Fruit fly (Drosophila melanogaster) whole organism, wandering third instar larva: ENCODE data around the gene Gr93b.
A peak's percentile ranks its signal among the peaks of the same experiment; 100 is the strongest.

Experiments used
- CG32264 ChIP-seq: fragments of 200-800 bp; sonication (Bioruptor generic); optimal IDR thresholded peaks from 2 replicates; lab custom pipeline; 2016; ENCODE audit warnings: missing biosample characterization, missing genetic modification characterization
- CG9705 ChIP-seq: fragments of 200-800 bp; sonication (Bioruptor generic); optimal IDR thresholded peaks from 2 replicates; lab custom pipeline; 2018; ENCODE audit warnings: missing biosample characterization, mild to moderate bottlenecking, missing genetic modification characterization
- CrebA ChIP-seq: fragments of 200-800 bp; sonication (Bioruptor generic); optimal IDR thresholded peaks from 2 replicates; lab custom pipeline; 2016; ENCODE audit warnings: missing biosample characterization, mild to moderate bottlenecking, missing genetic modification characterization, borderline replicate concordance
- Dfd ChIP-seq: fragments of >200 bp; optimal IDR thresholded peaks from 2 replicates; lab custom pipeline; 2017; ENCODE audit warnings: missing biosample characterization, missing genetic modification characterization
- Dif ChIP-seq: fragments of 200-275, 200-300 bp; sonication (Bioruptor generic); optimal IDR thresholded peaks from 2 replicates; lab custom pipeline; 2018; ENCODE audit warnings: missing biosample characterization, missing genetic modification characterization; ENCODE audit not compliant: partially characterized antibody
- GATAd ChIP-seq: sonication (Bioruptor generic); optimal IDR thresholded peaks from 2 replicates; lab custom pipeline; 2016; ENCODE audit warnings: missing biosample characterization, missing genetic modification characterization
- HLH106 ChIP-seq: fragments of 200-800 bp; optimal IDR thresholded peaks from 3 replicates; lab custom pipeline; 2019; ENCODE audit warnings: missing biosample characterization, mild to moderate bottlenecking, missing genetic modification characterization, moderate library complexity
- Hnf4 ChIP-seq: fragments of 200-800 bp; sonication (Bioruptor generic); optimal IDR thresholded peaks from 2 replicates; lab custom pipeline; 2016; ENCODE audit warnings: missing biosample characterization, mild to moderate bottlenecking, missing genetic modification characterization
- Hr78 ChIP-seq: fragments of >200 bp; optimal IDR thresholded peaks from 2 replicates; lab custom pipeline; 2017; ENCODE audit warnings: missing biosample characterization, missing genetic modification characterization
- Hr83 ChIP-seq: fragments of 200-300 bp; sonication (Bioruptor generic); optimal IDR thresholded peaks from 2 replicates; lab custom pipeline; 2016; ENCODE audit warnings: missing biosample characterization, mild to moderate bottlenecking, missing genetic modification characterization, moderate library complexity; ENCODE audit not compliant: poor library complexity, severe bottlenecking
- Jra ChIP-seq: sonication (Bioruptor generic); optimal IDR thresholded peaks from 2 replicates; lab custom pipeline; 2016; ENCODE audit warnings: missing biosample characterization, missing genetic modification characterization
- Mio ChIP-seq: sonication (Bioruptor generic); optimal IDR thresholded peaks from 2 replicates; lab custom pipeline; 2016; ENCODE audit warnings: missing biosample characterization, missing genetic modification characterization
- Myc ChIP-seq: fragments of >200 bp; optimal IDR thresholded peaks from 2 replicates; lab custom pipeline; 2017
- N ChIP-seq: fragments of >200 bp; optimal IDR thresholded peaks from 2 replicates; lab custom pipeline; 2018; ENCODE audit warnings: missing biosample characterization, missing external identifiers, missing genetic modification characterization
- OdsH ChIP-seq: fragments of 200-800 bp; sonication (Bioruptor generic); optimal IDR thresholded peaks from 2 replicates; lab custom pipeline; 2016; ENCODE audit warnings: missing biosample characterization, mild to moderate bottlenecking, missing genetic modification characterization
- Rel ChIP-seq, 2 experiments: fragments of 200-800 bp; sonication (Bioruptor generic) in 1 of 2; optimal IDR thresholded peaks; 2 replicates in 1 of 2; 3 replicates in 1 of 2; lab custom pipeline; 2016 to 2019; ENCODE audit warnings: mild to moderate bottlenecking in 2 of 2, missing biosample characterization in 2 of 2, missing genetic modification characterization in 2 of 2, moderate library complexity in 1 of 2
- Sp1 ChIP-seq: fragments of 200-800 bp; sonication (Bioruptor generic); optimal IDR thresholded peaks from 3 replicates; lab custom pipeline; 2019; ENCODE audit warnings: missing biosample characterization, mild to moderate bottlenecking, missing genetic modification characterization, moderate library complexity
- Vsx2 ChIP-seq: fragments of 200-300, 225-300 bp; sonication (Bioruptor generic); optimal IDR thresholded peaks from 2 replicates; lab custom pipeline; 2018; ENCODE audit warnings: missing biosample characterization, missing genetic modification characterization; ENCODE audit not compliant: partially characterized antibody
- br ChIP-seq: fragments of 200-800 bp; sonication (Bioruptor generic); optimal IDR thresholded peaks from 2 replicates; lab custom pipeline; 2016; ENCODE audit warnings: missing biosample characterization, missing genetic modification characterization
- brk ChIP-seq: fragments of 200-800 bp; sonication (Bioruptor generic); optimal IDR thresholded peaks from 2 replicates; lab custom pipeline; 2016; ENCODE audit warnings: missing biosample characterization, mild to moderate bottlenecking, missing genetic modification characterization
- dl ChIP-seq, 2 experiments: fragments of 175-275, 200-275 bp in 1 of 2; fragments of 200-275 bp in 1 of 2; sonication (Bioruptor generic); optimal IDR thresholded peaks; lab custom pipeline; 2018; ENCODE audit warnings: mild to moderate bottlenecking in 2 of 2, missing biosample characterization in 2 of 2, missing genetic modification characterization in 2 of 2, moderate library complexity in 2 of 2; ENCODE audit not compliant: partially characterized antibody in 2 of 2, insufficient read depth in 1 of 2
- dmrt93B ChIP-seq: fragments of 200-800 bp; sonication (Bioruptor generic); optimal IDR thresholded peaks from 2 replicates; lab custom pipeline; 2018; ENCODE audit warnings: missing biosample characterization, mild to moderate bottlenecking, missing genetic modification characterization
- dsf ChIP-seq: sonication (Bioruptor generic); optimal IDR thresholded peaks from 2 replicates; lab custom pipeline; 2016; ENCODE audit warnings: missing biosample characterization, missing genetic modification characterization, borderline replicate concordance
- foxo ChIP-seq, 2 experiments: fragments of 200-800 bp; sonication (Bioruptor generic); optimal IDR thresholded peaks; 2 replicates in 1 of 2; 3 replicates in 1 of 2; lab custom pipeline; 2016 to 2017; ENCODE audit warnings: missing biosample characterization in 2 of 2, missing genetic modification characterization in 2 of 2
- fru ChIP-seq: fragments of 200-800 bp; sonication (Bioruptor generic); optimal IDR thresholded peaks from 3 replicates; lab custom pipeline; 2016; ENCODE audit warnings: missing biosample characterization, mild to moderate bottlenecking, missing genetic modification characterization
- h ChIP-seq: fragments of 200-800 bp; sonication (Bioruptor generic); optimal IDR thresholded peaks from 3 replicates; lab custom pipeline; 2016; ENCODE audit warnings: missing biosample characterization, mild to moderate bottlenecking, missing genetic modification characterization
- jim ChIP-seq: fragments of 175-275, 200-325 bp; sonication (Bioruptor generic); optimal IDR thresholded peaks from 2 replicates; lab custom pipeline; 2016; ENCODE audit warnings: missing biosample characterization, mild to moderate bottlenecking, missing genetic modification characterization
- pan ChIP-seq: fragments of >200 bp; optimal IDR thresholded peaks from 2 replicates; lab custom pipeline; 2017
- psq ChIP-seq: fragments of 200-800 bp; sonication (Bioruptor generic); optimal IDR thresholded peaks from 3 replicates; lab custom pipeline; 2017; ENCODE audit warnings: missing biosample characterization, mild to moderate bottlenecking, missing genetic modification characterization, moderate library complexity
- rgr ChIP-seq: fragments of 200-800 bp; sonication (Bioruptor generic); optimal IDR thresholded peaks from 3 replicates; lab custom pipeline; 2016; ENCODE audit warnings: missing biosample characterization, mild to moderate bottlenecking, missing genetic modification characterization
- sage ChIP-seq: fragments of 200-800 bp; sonication (Bioruptor generic); optimal IDR thresholded peaks from 2 replicates; lab custom pipeline; 2016; ENCODE audit warnings: missing biosample characterization, mild to moderate bottlenecking, missing genetic modification characterization
- sv ChIP-seq: fragments of 200-800 bp; sonication (Bioruptor generic); optimal IDR thresholded peaks from 3 replicates; lab custom pipeline; 2016; ENCODE audit warnings: missing biosample characterization, missing genetic modification characterization
- tai ChIP-seq: sonication (Bioruptor generic); optimal IDR thresholded peaks from 2 replicates; lab custom pipeline; 2016; ENCODE audit warnings: missing biosample characterization, missing genetic modification characterization
- usp ChIP-seq: fragments of >200 bp; optimal IDR thresholded peaks from 2 replicates; lab custom pipeline; 2017; ENCODE audit warnings: missing biosample characterization, missing genetic modification characterization
- woc ChIP-seq: sonication (Bioruptor generic); optimal IDR thresholded peaks from 2 replicates; lab custom pipeline; 2016; ENCODE audit warnings: missing biosample characterization, mild to moderate bottlenecking, missing genetic modification characterization

Gr93b gene

DNA sequence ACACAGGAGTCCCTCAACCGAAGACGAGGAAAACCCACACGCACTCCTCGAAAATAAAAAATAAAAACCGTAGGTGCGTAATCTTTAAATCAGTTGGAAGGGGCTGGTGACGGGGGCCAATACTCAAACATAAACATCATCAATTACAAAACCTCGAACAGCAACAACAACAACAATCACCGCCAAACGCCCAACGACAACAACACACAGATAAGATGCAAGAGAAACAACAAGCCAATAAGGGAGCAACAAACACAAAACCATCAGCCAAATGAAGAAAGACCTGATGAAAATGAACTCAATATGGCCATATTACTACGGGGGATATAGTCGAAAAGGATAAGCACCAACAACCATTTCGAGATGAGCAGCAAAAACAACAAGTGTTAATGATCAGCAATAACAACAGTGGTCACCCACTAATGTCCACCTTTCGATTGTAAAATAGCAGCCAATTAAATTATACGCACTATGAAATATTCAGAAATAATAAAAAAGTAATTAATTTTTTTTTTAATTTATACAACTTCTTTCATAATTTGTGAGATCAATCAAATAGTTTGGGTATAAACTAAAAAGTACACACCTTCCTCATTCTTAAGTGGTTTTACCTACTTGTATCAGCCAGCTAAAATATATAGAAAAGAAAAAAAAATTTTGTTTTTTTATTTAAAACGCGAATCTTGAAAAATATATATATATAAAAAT is 19.7 kb downstream of the Gr93b start (continued):
- no peak for TF ChIP-seq Myc (lab: Kevin White, UChicago)

- TF ChIP-seq CrebA (peak; percentile 33), CG9705 (GFP tag; lab: Kevin White, UChicago) (peak; percentile 37), Sp1 (GFP tag; lab: Kevin White, UChicago) (peak; percentile 35), HLH106 (tag; lab: Kevin White, UChicago) (peak; percentile 21), Dfd (no peak), OdsH (peak; percentile 14), jim (GFP tag; lab: Kevin White, UChicago) (no peak), GATAd (GFP tag; lab: Kevin White, UChicago) (no peak), brk (GFP tag; lab: Kevin White, UChicago) (no peak), rgr (GFP tag; lab: Kevin White, UChicago) (no peak), h (GFP tag; lab: Kevin White, UChicago) (peak; percentile 7)
Observed at dm6 chr3R:21823076-21823475, 20.5 kb downstream of the Gr93b start.

dm6 chr3R:21822562-21822933 is 21.0 kb downstream of the Gr93b start, which contains the start of gene CASK:
Gene CASK, minus strand, starts transcription at chr3R:21822674.
- peak; percentile 20 for TF ChIP-seq rgr (GFP tag; lab: Kevin White, UChicago)
- peak; percentile 27 for TF ChIP-seq woc (GFP tag; lab: Kevin White, UChicago)
- peak; percentile 3 for TF ChIP-seq Hr83
- TF ChIP-seq CG9705 (GFP tag; lab: Kevin White, UChicago) = no peak
- TF ChIP-seq Rel (GFP tag; optimal IDR thresholded peaks at IDR 0.05; lab: Kevin White, UChicago) = no peak
- peak; percentile 8 for TF ChIP-seq Rel (tag; optimal IDR thresholded peaks at IDR 0.05; lab: Kevin White, UChicago)

DNA sequence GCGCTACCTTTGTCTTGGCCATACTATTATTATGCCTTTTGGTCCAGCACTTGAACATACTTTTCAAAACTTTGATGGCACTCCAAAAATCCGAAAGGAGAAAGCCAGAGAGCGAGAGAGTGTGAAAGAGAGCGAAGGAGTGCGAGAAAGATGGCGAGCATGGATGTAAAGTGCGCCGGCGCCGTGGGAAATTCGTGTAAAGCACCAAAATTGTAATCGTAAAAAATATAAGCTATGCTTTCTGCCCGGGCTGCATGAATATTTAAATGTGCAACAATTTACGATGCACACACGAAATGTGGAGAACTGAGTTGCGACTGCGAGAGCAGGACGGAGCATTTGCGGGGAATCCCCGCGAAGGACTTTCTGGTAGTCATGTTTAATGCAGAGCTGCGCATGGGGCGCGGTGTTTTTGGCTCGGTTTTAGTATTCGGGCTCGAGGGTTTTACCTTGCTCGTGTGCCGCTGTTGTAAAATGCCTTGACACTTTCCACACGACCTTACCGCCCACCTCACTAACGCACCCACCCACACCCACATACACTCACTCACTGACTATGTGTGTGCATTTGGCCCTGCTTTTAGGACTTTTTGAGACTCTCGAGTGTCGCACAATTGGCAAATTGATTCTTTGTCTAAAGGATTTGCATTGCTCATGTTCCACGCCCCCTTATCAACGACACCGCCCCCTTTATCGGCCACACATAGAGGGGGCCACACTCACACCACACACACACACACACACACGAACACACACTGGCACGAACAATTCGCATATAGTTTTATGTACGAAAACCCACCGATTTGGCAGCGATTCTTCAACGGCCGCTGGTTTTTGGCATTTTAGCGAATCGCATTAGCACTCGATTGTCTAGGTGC is 21.6 kb downstream of the Gr93b start:
- TF ChIP-seq pan = no peak
- TF ChIP-seq Mio (GFP tag; lab: Kevin White, UChicago) = no peak
- TF ChIP-seq CrebA = no peak
- TF ChIP-seq fru (GFP tag; lab: Kevin White, UChicago) = no peak
- no peak for TF ChIP-seq Jra
- TF ChIP-seq CG9705 (GFP tag; lab: Kevin White, UChicago) = no peak
- no peak for TF ChIP-seq h (GFP tag; lab: Kevin White, UChicago)
- no peak for TF ChIP-seq sv (GFP tag; lab: Kevin White, UChicago)
- no peak for TF ChIP-seq Vsx2 (GFP tag; lab: Kevin White, UChicago)
- TF ChIP-seq HLH106 (tag; lab: Kevin White, UChicago) = no peak
- no peak for TF ChIP-seq dsf (GFP tag; lab: Kevin White, UChicago)
- TF ChIP-seq CG32264 (GFP tag; lab: Kevin White, UChicago) = no peak
- no peak for TF ChIP-seq dl (GFP tag; optimal IDR thresholded peaks at IDR 0.05; lab: Kevin White, UChicago; ENCODE audit: insufficient read depth in 1 of 2, partially characterized antibody in 2 of 2)
- no peak for TF ChIP-seq psq (GFP tag; lab: Kevin White, UChicago)
- no peak for TF ChIP-seq sage
- TF ChIP-seq Myc (lab: Kevin White, UChicago) = no peak
- TF ChIP-seq Dfd = peak; percentile 51
- no peak for TF ChIP-seq Hr78 (GFP tag; lab: Kevin White, UChicago)
- TF ChIP-seq dmrt93B (GFP tag; lab: Kevin White, UChicago) = no peak
- no peak for TF ChIP-seq Rel (GFP tag; optimal IDR thresholded peaks at IDR 0.05; lab: Kevin White, UChicago)
- peak; percentile 87 for TF ChIP-seq Rel (tag; optimal IDR thresholded peaks at IDR 0.05; lab: Kevin White, UChicago)
- peak; percentile 0 for TF ChIP-seq N (GFP tag; lab: Kevin White, UChicago)
- no peak for TF ChIP-seq usp (GFP tag; lab: Kevin White, UChicago)
- TF ChIP-seq rgr (GFP tag; lab: Kevin White, UChicago) = no peak
- no peak for TF ChIP-seq GATAd (GFP tag; lab: Kevin White, UChicago)
- TF ChIP-seq OdsH = no peak
- no peak for TF ChIP-seq tai (GFP tag; lab: Kevin White, UChicago)
- no peak for TF ChIP-seq br (GFP tag; lab: Kevin White, UChicago)
- TF ChIP-seq Dif (GFP tag; lab: Kevin White, UChicago) = peak; percentile 69
- no peak for TF ChIP-seq Hnf4
- TF ChIP-seq foxo (GFP tag; optimal IDR thresholded peaks at IDR 0.05; lab: Kevin White, UChicago) = no peak
- TF ChIP-seq, all 38 proteins: peak for 4
